Worm (Caenorhabditis elegans) whole organism, L4 larva: ENCODE data around the gene Y20C6A.4.
"Not testable (repeated sequence)": the region's sequence is repeated elsewhere in the genome, so short reads cannot be mapped to it uniquely, and the experiment has no call there.

ENCODE experiments used
- F10B5.3 ChIP-seq: sonication (generic microtip); optimal IDR thresholded peaks from 2 replicates; lab custom pipeline; 2016; ENCODE audit warnings: mild to moderate bottlenecking, missing genetic modification characterization, missing compliant biosample characterization
- F37D6.2 ChIP-seq: sonication (generic microtip); optimal IDR thresholded peaks from 2 replicates; lab custom pipeline; 2016; ENCODE audit warnings: mild to moderate bottlenecking, missing genetic modification characterization, missing compliant biosample characterization
- Y48G9A.11 ChIP-seq: fragments of 200-800 bp; sonication (Bioruptor generic); IDR thresholded peaks from 2 replicates; pipeline ENCODE4 v1.3.6; 2022; ENCODE audit warnings: missing genetic modification reagents, missing genetic modification characterization, missing compliant biosample characterization
- Y5F2A.4 ChIP-seq: fragments of 200-800 bp; sonication (Bioruptor generic); optimal IDR thresholded peaks from 2 replicates; lab custom pipeline; 2018; ENCODE audit warnings: mild to moderate bottlenecking, missing genetic modification characterization, missing compliant biosample characterization
- Y75B8A.6 ChIP-seq: fragments of 200-800 bp; sonication (Bioruptor generic); IDR thresholded peaks from 2 replicates; pipeline ENCODE4 v1.3.6; 2022; ENCODE audit warnings: missing genetic modification reagents, missing genetic modification characterization, missing compliant biosample characterization
- ZK337.2 ChIP-seq: fragments of 200-800 bp; sonication (Bioruptor generic); IDR thresholded peaks from 2 replicates; pipeline ENCODE4 v1.3.6; 2022; ENCODE audit warnings: missing genetic modification reagents, missing genetic modification characterization, missing compliant biosample characterization
- ama-1 ChIP-seq: fragments of 150-350 bp; optimal IDR thresholded peaks from 2 replicates; lab custom pipeline; 2014; ENCODE audit warnings: inconsistent platforms, mixed read lengths
- arid-1 ChIP-seq: fragments of 200-800 bp; sonication (Bioruptor generic); conservative IDR thresholded peaks from 2 replicates; pipeline ENCODE4 v1.3.6; 2022; ENCODE audit warnings: missing genetic modification reagents, missing genetic modification characterization, missing compliant biosample characterization
- attf-4 ChIP-seq: sonication (generic microtip); optimal IDR thresholded peaks from 3 replicates; lab custom pipeline; 2017; ENCODE audit warnings: missing biosample characterization, missing genetic modification characterization
- ceh-20 ChIP-seq: fragments of 200-800 bp; sonication (Bioruptor generic); IDR thresholded peaks from 2 replicates; pipeline ENCODE4 v1.3.6; 2022; ENCODE audit warnings: missing genetic modification reagents, missing genetic modification characterization, missing compliant biosample characterization
- cey-2 ChIP-seq: sonication (generic microtip); optimal IDR thresholded peaks from 3 replicates; lab custom pipeline; 2017; ENCODE audit warnings: missing genetic modification characterization, mild to moderate bottlenecking, missing compliant biosample characterization, antibody characterized with exemption, borderline replicate concordance; ENCODE audit not compliant: insufficient read depth
- daf-12 ChIP-seq: fragments of 150-350 bp; optimal IDR thresholded peaks from 2 replicates; lab custom pipeline; 2014; ENCODE audit warnings: missing biosample characterization, missing genetic modification reagents, missing genetic modification characterization
- dmd-8 ChIP-seq: fragments of 200-800 bp; sonication (Bioruptor generic); IDR thresholded peaks from 2 replicates; pipeline ENCODE4 v1.3.6; 2022; ENCODE audit warnings: missing genetic modification characterization, missing compliant biosample characterization
- dpl-1 ChIP-seq: fragments of 150-350 bp; optimal IDR thresholded peaks from 2 replicates; lab custom pipeline; 2014; ENCODE audit warnings: missing biosample characterization, missing genetic modification reagents, missing genetic modification characterization
- hlh-30 ChIP-seq: sonication (generic microtip); optimal IDR thresholded peaks from 2 replicates; lab custom pipeline; 2017; ENCODE audit warnings: antibody characterized with exemption, mild to moderate bottlenecking, missing genetic modification characterization, missing compliant biosample characterization; ENCODE audit not compliant: insufficient read depth
- lim-7 ChIP-seq: fragments of 200-800 bp; sonication (Bioruptor generic); IDR thresholded peaks from 2 replicates; pipeline ENCODE4 v1.3.6; 2022; ENCODE audit warnings: missing genetic modification characterization, missing compliant biosample characterization
- lin-13 ChIP-seq: fragments of 150-350 bp; optimal IDR thresholded peaks from 2 replicates; lab custom pipeline; 2014; ENCODE audit warnings: missing biosample characterization, missing genetic modification reagents, missing genetic modification characterization
- lin-15B ChIP-seq: fragments of 150-350 bp; sonication (generic microtip); optimal IDR thresholded peaks from 3 replicates; lab custom pipeline; 2014; ENCODE audit warnings: missing biosample characterization, missing genetic modification characterization
- mdt-29 ChIP-seq: fragments of 200-800 bp; sonication (Bioruptor generic); IDR thresholded peaks from 2 replicates; pipeline ENCODE4 v1.3.6; 2022; ENCODE audit warnings: missing genetic modification reagents, missing genetic modification characterization, missing compliant biosample characterization
- mes-2 ChIP-seq: sonication (generic microtip); optimal IDR thresholded peaks from 2 replicates; lab custom pipeline; 2016; ENCODE audit warnings: missing genotype, mild to moderate bottlenecking, missing genetic modification characterization, missing compliant biosample characterization; ENCODE audit not compliant: poor library complexity, severe bottlenecking
- nhr-102 ChIP-seq: sonication (generic microtip); optimal IDR thresholded peaks from 2 replicates; lab custom pipeline; 2016; ENCODE audit warnings: mild to moderate bottlenecking, missing genetic modification characterization, moderate library complexity, missing compliant biosample characterization
- nhr-11 ChIP-seq: fragments of 150-350 bp; optimal IDR thresholded peaks from 2 replicates; lab custom pipeline; 2014; ENCODE audit warnings: missing biosample characterization, missing genetic modification characterization
- nhr-28 ChIP-seq: fragments of 150-350 bp; optimal IDR thresholded peaks from 2 replicates; lab custom pipeline; 2014; ENCODE audit warnings: missing biosample characterization, missing genetic modification characterization
- nhr-77 ChIP-seq: fragments of 150-350 bp; optimal IDR thresholded peaks from 2 replicates; lab custom pipeline; 2014; ENCODE audit warnings: missing biosample characterization, missing genetic modification characterization
- pqm-1 ChIP-seq: sonication (generic microtip); optimal IDR thresholded peaks from 2 replicates; lab custom pipeline; 2017; ENCODE audit warnings: missing biosample characterization, missing genetic modification characterization
- set-16 ChIP-seq: fragments of 200-800 bp; sonication (Bioruptor generic); IDR thresholded peaks from 2 replicates; pipeline ENCODE4 v1.3.6; 2022; ENCODE audit warnings: missing genetic modification reagents, missing genetic modification characterization, missing compliant biosample characterization
- tag-97 ChIP-seq: fragments of 200-800 bp; sonication (Bioruptor generic); IDR thresholded peaks from 2 replicates; pipeline ENCODE4 v1.3.6; 2022; ENCODE audit warnings: missing genetic modification characterization, missing compliant biosample characterization
- tra-1 ChIP-seq: fragments of 200-800 bp; sonication (Bioruptor generic); IDR thresholded peaks from 2 replicates; pipeline ENCODE4 v1.3.6; 2022; ENCODE audit warnings: missing genetic modification reagents, missing genetic modification characterization, missing compliant biosample characterization
- unc-130 ChIP-seq: sonication (generic microtip); optimal IDR thresholded peaks from 2 replicates; lab custom pipeline; 2016; ENCODE audit warnings: missing genetic modification reagents, missing genetic modification characterization, missing compliant biosample characterization
- unc-39 ChIP-seq: sonication (generic microtip); optimal IDR thresholded peaks from 2 replicates; lab custom pipeline; 2017; ENCODE audit warnings: missing biosample characterization, missing genetic modification characterization
- unc-62 ChIP-seq, 3 experiments: fragments of 150-350 bp in 1 of 3; sonication (generic microtip); optimal IDR thresholded peaks in 2 of 3; peaks in 1 of 3; 1 replicate in 1 of 3; 2 replicates in 2 of 3; lab custom pipeline; 2014 to 2017; ENCODE audit warnings: missing biosample characterization in 3 of 3, missing genetic modification characterization in 3 of 3, missing genetic modification reagents in 3 of 3, missing genotype in 1 of 3
- zag-1 ChIP-seq: fragments of 150-350 bp; optimal IDR thresholded peaks from 2 replicates; lab custom pipeline; 2014; ENCODE audit warnings: missing biosample characterization, missing genetic modification characterization
- zfp-3 ChIP-seq: fragments of 200-800 bp; sonication (Bioruptor generic); conservative IDR thresholded peaks from 2 replicates; pipeline ENCODE4 v1.3.6; 2022; ENCODE audit warnings: missing genetic modification reagents, missing genetic modification characterization, missing compliant biosample characterization
- ztf-11 ChIP-seq: fragments of 150-350 bp; optimal IDR thresholded peaks from 2 replicates; lab custom pipeline; 2014; ENCODE audit warnings: missing biosample characterization, missing genetic modification characterization

Gene Y20C6A.4

DNA sequence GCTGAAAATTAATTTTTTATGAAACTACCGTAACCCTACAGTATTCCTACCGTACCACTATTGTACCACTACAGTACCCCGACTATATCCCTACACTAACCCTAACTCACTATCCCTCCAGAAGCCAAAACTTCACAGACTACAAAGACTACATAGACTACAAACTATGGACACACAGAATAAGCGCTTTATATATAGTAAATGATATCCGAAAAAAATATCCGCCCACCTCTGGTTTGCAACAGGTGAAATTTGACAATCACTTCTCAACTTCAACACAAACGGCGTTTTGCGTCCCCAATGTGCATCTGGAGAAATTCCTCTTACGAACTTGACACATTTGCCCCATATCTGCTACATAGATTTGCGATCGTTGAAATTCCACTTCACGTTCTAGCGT is 29.9 kb downstream of the Y20C6A.4 start, which contains the start of gene srh-132:
srh-132 (plus strand) TSS at position 301 of the 400 bp plus-strand sequence.
- TF ChIP-seq nhr-11 (tag; lab: Kevin White, UChicago); pqm-1 (tag; lab: Kevin White, UChicago); attf-4: not testable (repeated sequence)

- TF ChIP-seq daf-12 (tag; lab: Kevin White, UChicago) (no peak), nhr-77 (no peak), unc-130 (GFP tag; lab: Kevin White, UChicago) (no peak), lin-13 (no peak), zag-1 (no peak), mdt-29 (GFP tag; lab: Robert Waterston, UW) (no peak), zfp-3 (GFP tag; lab: Robert Waterston, UW) (no peak), tra-1 (GFP tag; lab: Robert Waterston, UW) (no peak), F37D6.2 (tag; lab: Kevin White, UChicago) (no peak), Y5F2A.4 (GFP tag; lab: Kevin White, UChicago) (no peak), Y75B8A.6 (no peak), ZK337.2 (no peak)
- TF ChIP-seq, all 104 proteins: peak for 0
Measured at ce11 chrV:17414951-17415350, 34.9 kb downstream of the Y20C6A.4 start, which contains the start of gene T27C5.12. TSS of gene T27C5.12 (plus strand) at chrV:17415251.

ce11 chrV:17416833-17417232 is 36.8 kb downstream of the Y20C6A.4 start, which contains the start of gene clc-21:
TSS of gene clc-21 (plus strand) at chrV:17417133.
- TF ChIP-seq tra-1 (GFP tag; lab: Robert Waterston, UW) (no peak), lin-15B (no peak), nhr-28 (tag; lab: Kevin White, UChicago) (peak; percentile 2)

ce11 chrV:17428609-17429008 is 48.6 kb downstream of the Y20C6A.4 start:
- TF ChIP-seq Y48G9A.11 (GFP tag; lab: Robert Waterston, UW) (peak; percentile 77), lim-7 (GFP tag; lab: Robert Waterston, UW) (peak; percentile 54; the same call in 1 of the 2 replicates), unc-62 (GFP tag; optimal IDR thresholded peaks at IDR 0.05 in 1 of 2; lab: Kevin White, UChicago) (peak in 1 of 2 experiments; percentile 22)
- TF ChIP-seq unc-62 (tag; optimal IDR thresholded peaks at IDR 0.05; lab: Kevin White, UChicago) = not testable (repeated sequence)

DNA sequence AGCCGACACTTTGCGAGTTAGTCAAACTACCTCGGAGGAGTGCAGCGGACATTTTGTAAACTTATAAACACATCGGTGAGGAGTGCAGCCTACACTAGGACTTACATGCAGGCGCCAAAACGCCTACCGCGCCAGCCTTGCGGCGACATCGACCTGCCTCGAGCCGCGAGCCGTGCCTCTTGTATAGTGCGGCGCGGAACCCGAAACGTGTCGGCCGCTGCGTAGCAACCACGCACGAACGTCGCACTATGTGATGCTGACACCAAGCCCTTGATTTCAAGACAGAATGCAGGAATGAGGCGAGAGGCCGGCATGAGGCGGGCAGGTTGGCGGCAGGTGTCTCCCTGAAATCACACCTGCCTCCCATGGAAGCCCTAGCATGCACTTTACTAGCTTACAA is 49.2 kb downstream of the Y20C6A.4 start:
- no peak for TF ChIP-seq tag-97 (GFP tag; lab: Robert Waterston, UW)
- peak; percentile 84 for TF ChIP-seq set-16 (GFP tag; lab: Robert Waterston, UW)
- TF ChIP-seq ztf-11 (tag; lab: Kevin White, UChicago) = no peak
- TF ChIP-seq F10B5.3 (tag; lab: Kevin White, UChicago) = no peak
- TF ChIP-seq, all 104 proteins: peak for 1

ce11 chrV:17430066-17430465 is 50.0 kb downstream of the Y20C6A.4 start, which contains the start of gene T27C5.10:
TSS of gene T27C5.10 (minus strand) at chrV:17430166.
- TF ChIP-seq attf-4 = no peak
- TF ChIP-seq ama-1 (lab: Kevin White, UChicago) = no peak
- TF ChIP-seq arid-1 (GFP tag; lab: Robert Waterston, UW) = no peak
- TF ChIP-seq unc-39 = no peak
- TF ChIP-seq mes-2 (tag; lab: Kevin White, UChicago) = no peak
- no peak for TF ChIP-seq dpl-1 (GFP tag; lab: Kevin White, UChicago)
- TF ChIP-seq ZK337.2 = no peak
- TF ChIP-seq unc-62 (GFP tag; optimal IDR thresholded peaks at IDR 0.05 in 1 of 2; lab: Kevin White, UChicago) = no peak
- no peak for TF ChIP-seq unc-62 (tag; optimal IDR thresholded peaks at IDR 0.05; lab: Kevin White, UChicago)
- no peak for TF ChIP-seq cey-2 (tag; lab: Kevin White, UChicago)
- no peak for TF ChIP-seq ceh-20 (GFP tag; lab: Robert Waterston, UW)
- TF ChIP-seq daf-12 (tag; lab: Kevin White, UChicago) = no peak
- TF ChIP-seq nhr-102 = no peak
- no peak for TF ChIP-seq ztf-11 (tag; lab: Kevin White, UChicago)
- TF ChIP-seq dmd-8 = no peak
- no peak for TF ChIP-seq hlh-30 (tag; lab: Kevin White, UChicago)
